Fruit fly (Drosophila melanogaster): ENCODE results near the gene Pig1.

Pig1 gene

dm6 chrX:3249189-3249588 is at the start of gene Pig1:
Gene Pig1 (minus strand): TSS chrX:3249289.
- no peak for TF ChIP-seq eg (GFP tag; IDR thresholded peaks at IDR 0.05)
- TF ChIP-seq CG6854 (GFP tag; optimal IDR thresholded peaks at IDR 0.05): no peak
- TF ChIP-seq CG6808 (GFP tag; optimal IDR thresholded peaks at IDR 0.05): no peak
- TF ChIP-seq CG8632 (GFP tag; optimal IDR thresholded peaks at IDR 0.05): no peak
- TF ChIP-seq esn (GFP tag; optimal IDR thresholded peaks at IDR 0.05): no peak
- no peak for TF ChIP-seq CG16779 (tag; optimal IDR thresholded peaks at IDR 0.05)
- TF ChIP-seq topi (GFP tag; optimal IDR thresholded peaks at IDR 0.05): no peak
- TF ChIP-seq Met (GFP tag; optimal IDR thresholded peaks at IDR 0.05): no peak
- TF ChIP-seq lz (GFP tag; optimal IDR thresholded peaks at IDR 0.05): no peak
- no peak for TF ChIP-seq Gug (GFP tag; IDR thresholded peaks at IDR 0.05)
- TF ChIP-seq Ets96B (tag; optimal IDR thresholded peaks at IDR 0.05): no peak

DNA sequence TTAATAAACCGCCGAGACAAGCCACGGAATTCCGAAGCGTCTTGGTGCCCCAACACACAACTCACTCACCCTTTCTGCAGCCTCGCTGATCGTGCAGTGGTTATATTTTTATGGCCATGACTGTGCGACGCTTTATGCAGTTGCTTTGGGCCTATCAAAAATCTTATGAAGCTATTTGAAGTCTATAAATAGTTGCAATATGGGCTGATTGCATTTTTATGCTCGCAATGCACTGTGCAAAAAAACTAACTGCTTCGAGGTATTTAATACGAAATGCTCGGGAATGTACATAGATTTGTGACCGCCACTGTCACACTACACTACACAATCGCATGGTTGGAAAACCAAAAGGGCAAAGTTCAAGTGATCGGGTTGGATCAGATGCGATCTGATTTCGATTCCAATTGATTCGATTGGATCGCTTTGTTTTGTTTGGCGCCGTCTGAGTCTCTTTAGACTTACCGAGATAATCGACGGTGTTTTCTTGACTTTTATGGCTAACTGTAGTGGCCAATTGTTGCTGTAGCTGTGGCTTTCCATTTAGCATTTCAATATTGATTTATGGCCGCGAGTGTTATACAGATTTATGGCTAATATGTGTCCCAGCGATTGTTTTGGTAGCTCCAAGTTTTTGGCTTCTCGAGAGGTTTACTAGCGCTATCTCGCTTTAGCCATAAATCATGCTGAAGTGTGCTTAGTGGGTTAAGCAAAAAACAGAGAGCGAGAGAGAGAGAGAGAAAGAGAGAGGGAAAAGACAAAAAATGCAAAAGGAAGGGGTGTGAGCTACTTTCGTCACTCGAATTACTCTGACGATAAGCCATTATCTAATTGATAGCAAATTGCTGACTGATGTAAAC is 48.6 kb upstream of the Pig1 start:
- TF ChIP-seq eg (GFP tag; IDR thresholded peaks at IDR 0.05): peak; percentile 24; the same call in 1 of the 3 replicates
- peak; percentile 4 for TF ChIP-seq Lpt (GFP tag; optimal IDR thresholded peaks at IDR 0.05)
- TF ChIP-seq vri (GFP tag; optimal IDR thresholded peaks at IDR 0.05): peak; percentile 35
- TF ChIP-seq CG10669 (GFP tag; optimal IDR thresholded peaks at IDR 0.05): peak; percentile 17
- peak; percentile 35 for TF ChIP-seq Eip78C (GFP tag)
- TF ChIP-seq net (GFP tag; optimal IDR thresholded peaks at IDR 0.05): no peak
- TF ChIP-seq Hr4 (GFP tag; optimal IDR thresholded peaks at IDR 0.05): peak; percentile 22
- peak; percentile 9 for TF ChIP-seq achi (GFP tag; optimal IDR thresholded peaks at IDR 0.05)
- TF ChIP-seq CG3919 (GFP tag; optimal IDR thresholded peaks at IDR 0.05): no peak
- peak; percentile 26 for TF ChIP-seq pdm3 (GFP tag; optimal IDR thresholded peaks at IDR 0.05)
- no peak for TF ChIP-seq lz (GFP tag; optimal IDR thresholded peaks at IDR 0.05)
- no peak for TF ChIP-seq Hr38 (GFP tag; optimal IDR thresholded peaks at IDR 0.05)
- peak; percentile 30; the same call in 1 of the 3 replicates for TF ChIP-seq CG8119 (GFP tag; IDR thresholded peaks at IDR 0.05)
- peak; percentile 52 for TF ChIP-seq CG32006 (GFP tag; optimal IDR thresholded peaks at IDR 0.05)
- TF ChIP-seq OdsH (GFP tag; optimal IDR thresholded peaks at IDR 0.05): no peak
- peak; percentile 6 for TF ChIP-seq CG4318 (GFP tag; optimal IDR thresholded peaks at IDR 0.05)
- no peak for TF ChIP-seq Hr39 (GFP tag; optimal IDR thresholded peaks at IDR 0.05)
- peak; percentile 28; the same call in 1 of the 2 replicates for TF ChIP-seq CG15336 (GFP tag; IDR thresholded peaks at IDR 0.05)
- no peak for TF ChIP-seq cyc (GFP tag; optimal IDR thresholded peaks at IDR 0.05)
- peak; percentile 2 to 7 for TF ChIP-seq salr (GFP tag; optimal IDR thresholded peaks at IDR 0.05)

- TF ChIP-seq svp (GFP tag) (peak; percentile 70), CG6163 (GFP tag; IDR thresholded peaks at IDR 0.05) (peak; percentile 35; the same call in 1 of the 3 replicates), CG3032 (tag; optimal IDR thresholded peaks at IDR 0.05) (peak; percentile 22), Sox14 (GFP tag; optimal IDR thresholded peaks at IDR 0.05) (peak; percentile 43), CG7368 (GFP tag; optimal IDR thresholded peaks at IDR 0.05) (peak; percentile 43), CG9139 (GFP tag; optimal IDR thresholded peaks at IDR 0.05) (no peak), Eip78C (GFP tag) (peak; percentile 78), CG6808 (GFP tag; optimal IDR thresholded peaks at IDR 0.05) (no peak), Ets21C (GFP tag; optimal IDR thresholded peaks at IDR 0.05) (peak; percentile 1), Hr39 (GFP tag; optimal IDR thresholded peaks at IDR 0.05) (peak; percentile 52), CG8119 (GFP tag; IDR thresholded peaks at IDR 0.05) (peak; percentile 67), CG34406 (GFP tag; optimal IDR thresholded peaks at IDR 0.05) (peak; percentile 30), Sox15 (GFP tag; optimal IDR thresholded peaks at IDR 0.05) (peak; percentile 28), Met (GFP tag; optimal IDR thresholded peaks at IDR 0.05) (peak; percentile 53), fkh (GFP tag; optimal IDR thresholded peaks at IDR 0.05) (no peak), CG11294 (GFP tag; IDR thresholded peaks at IDR 0.05) (no peak), ss (GFP tag; optimal IDR thresholded peaks at IDR 0.05) (no peak), pdm3 (GFP tag; optimal IDR thresholded peaks at IDR 0.05) (peak; percentile 67), CG8632 (GFP tag; optimal IDR thresholded peaks at IDR 0.05) (peak; percentile 42), vri (GFP tag; optimal IDR thresholded peaks at IDR 0.05) (peak; percentile 23), dac (GFP tag; optimal IDR thresholded peaks at IDR 0.05) (no peak), dsx (GFP tag; optimal IDR thresholded peaks at IDR 0.05; ENCODE audit: poor library complexity, severe bottlenecking) (no peak), CG3919 (GFP tag; optimal IDR thresholded peaks at IDR 0.05) (peak; percentile 58), CG11762 (GFP tag; optimal IDR thresholded peaks at IDR 0.05; ENCODE audit: insufficient read depth) (peak; percentile 38), topi (GFP tag; optimal IDR thresholded peaks at IDR 0.05) (peak; percentile 38), Sox102F (GFP tag; optimal IDR thresholded peaks at IDR 0.05) (peak; percentile 40), CG10669 (GFP tag; optimal IDR thresholded peaks at IDR 0.05) (peak; percentile 26), eg (GFP tag; IDR thresholded peaks at IDR 0.05) (peak; percentile 41; the same call in 2 of the 3 replicates), CG15336 (GFP tag; IDR thresholded peaks at IDR 0.05) (peak; percentile 44; the same call in 1 of the 2 replicates)
These were observed 46.9 kb upstream of the Pig1 start for dm6 chrX:3296032-3296431.
